Worm (Caenorhabditis elegans) whole organism, young adult: ENCODE data around the gene F59A6.10.

ENCODE experiments used
- B0019.2 ChIP-seq: fragments of 200-800 bp; sonication (Bioruptor generic); conservative IDR thresholded peaks from 2 replicates; pipeline ENCODE4 v1.3.6; 2022; ENCODE audit warnings: missing genetic modification reagents, missing genetic modification characterization, missing compliant biosample characterization
- F10E7.11 ChIP-seq: sonication (generic microtip); optimal IDR thresholded peaks from 2 replicates; lab custom pipeline; 2017; ENCODE audit warnings: mild to moderate bottlenecking, missing genetic modification characterization, moderate library complexity, missing compliant biosample characterization
- F39B2.1 ChIP-seq: fragments of 200-800 bp; sonication (Bioruptor generic); IDR thresholded peaks from 2 replicates; pipeline ENCODE4 v1.3.6; 2022; ENCODE audit warnings: missing genetic modification reagents, missing genetic modification characterization, missing compliant biosample characterization
- F52B5.7 ChIP-seq: sonication (generic microtip); optimal IDR thresholded peaks from 2 replicates; lab custom pipeline; 2016; ENCODE audit warnings: mild to moderate bottlenecking, missing genetic modification characterization, missing compliant biosample characterization
- K12H6.12 ChIP-seq: fragments of 200-800 bp; sonication (Bioruptor generic); optimal IDR thresholded peaks from 2 replicates; lab custom pipeline; 2018; ENCODE audit warnings: mild to moderate bottlenecking, missing genetic modification characterization, missing compliant biosample characterization
- T07F8.4 ChIP-seq: sonication (generic microtip); optimal IDR thresholded peaks from 2 replicates; lab custom pipeline; 2016; ENCODE audit warnings: mild to moderate bottlenecking, missing genetic modification characterization, moderate library complexity, missing compliant biosample characterization
- Y53G8AR.9 ChIP-seq: fragments of 200-800 bp; sonication (Bioruptor generic); conservative IDR thresholded peaks from 2 replicates; pipeline ENCODE4 v1.3.6; 2022; ENCODE audit warnings: missing genetic modification reagents, missing genetic modification characterization, missing compliant biosample characterization
- Y56A3A.18 ChIP-seq: fragments of 200-800 bp; sonication (Bioruptor generic); IDR thresholded peaks from 2 replicates; pipeline ENCODE4 v1.3.6; 2022; ENCODE audit warnings: missing genetic modification reagents, missing genetic modification characterization, missing compliant biosample characterization
- Y95B8A.8 ChIP-seq: fragments of 200-800 bp; sonication (Bioruptor generic); IDR thresholded peaks from 2 replicates; pipeline ENCODE4 v1.3.6; 2022; ENCODE audit warnings: missing genetic modification reagents, missing genetic modification characterization, missing compliant biosample characterization
- akir-1 ChIP-seq: fragments of 200-800 bp; sonication (Bioruptor generic); optimal IDR thresholded peaks from 2 replicates; lab custom pipeline; 2018; ENCODE audit warnings: mild to moderate bottlenecking, missing genetic modification characterization, moderate library complexity, missing compliant biosample characterization
- athp-1 ChIP-seq: sonication (generic microtip); optimal IDR thresholded peaks from 2 replicates; lab custom pipeline; 2017; ENCODE audit warnings: mild to moderate bottlenecking, missing genetic modification characterization, missing compliant biosample characterization
- attf-5 ChIP-seq: fragments of 200-800 bp; sonication (Bioruptor generic); optimal IDR thresholded peaks from 2 replicates; lab custom pipeline; 2018; ENCODE audit warnings: mild to moderate bottlenecking, missing genetic modification characterization, missing compliant biosample characterization
- ccch-3 ChIP-seq: fragments of 200-800 bp; sonication (Bioruptor generic); optimal IDR thresholded peaks from 2 replicates; lab custom pipeline; 2018; ENCODE audit warnings: mild to moderate bottlenecking, missing genetic modification characterization, missing compliant biosample characterization
- cebp-1 ChIP-seq, 2 experiments: fragments of 200-800 bp in 1 of 2; sonication (Bioruptor generic) in 1 of 2; sonication (generic microtip) in 1 of 2; IDR thresholded peaks in 1 of 2; optimal IDR thresholded peaks in 1 of 2; 2 replicates each; pipeline versions ENCODE4 v1.3.6 to Lab custom; 2017 to 2022; ENCODE audit warnings: missing compliant biosample characterization in 2 of 2, missing genetic modification characterization in 2 of 2, mild to moderate bottlenecking in 1 of 2, missing genetic modification reagents in 1 of 2, moderate library complexity in 1 of 2
- cebp-2 ChIP-seq: fragments of 200-800 bp; sonication (Bioruptor generic); IDR thresholded peaks from 2 replicates; pipeline ENCODE4 v1.3.6; 2022; ENCODE audit warnings: missing genetic modification characterization, missing compliant biosample characterization
- ceh-27 ChIP-seq: fragments of 200-800 bp; sonication (Bioruptor generic); optimal IDR thresholded peaks from 2 replicates; lab custom pipeline; 2018; ENCODE audit warnings: mild to moderate bottlenecking, missing genetic modification characterization, moderate library complexity, missing compliant biosample characterization
- ekl-4 ChIP-seq: fragments of 200-800 bp; sonication (Bioruptor generic); IDR thresholded peaks from 2 replicates; pipeline ENCODE4 v1.3.6; 2022; ENCODE audit warnings: missing genetic modification reagents, missing genetic modification characterization, missing compliant biosample characterization
- fkh-3 ChIP-seq: sonication (generic microtip); optimal IDR thresholded peaks from 2 replicates; lab custom pipeline; 2016; ENCODE audit warnings: mild to moderate bottlenecking, missing genetic modification characterization, missing compliant biosample characterization
- hmg-20 ChIP-seq: fragments of 200-800 bp; sonication (Bioruptor generic); IDR thresholded peaks from 2 replicates; pipeline ENCODE4 v1.3.6; 2022; ENCODE audit warnings: missing genetic modification reagents, missing genetic modification characterization, missing compliant biosample characterization
- let-526 ChIP-seq: fragments of 200-800 bp; sonication (Bioruptor generic); IDR thresholded peaks from 2 replicates; pipeline ENCODE4 v1.3.6; 2022; ENCODE audit warnings: missing genetic modification reagents, missing genetic modification characterization, missing compliant biosample characterization
- let-607 ChIP-seq, 2 experiments: fragments of 200-800 bp in 1 of 2; sonication (Bioruptor generic) in 1 of 2; sonication (generic microtip) in 1 of 2; optimal IDR thresholded peaks; 2 replicates each; lab custom pipeline; 2016 to 2018; ENCODE audit warnings: mild to moderate bottlenecking in 2 of 2, missing compliant biosample characterization in 2 of 2, missing genetic modification characterization in 2 of 2, moderate library complexity in 2 of 2, missing genotype in 1 of 2
- lin-40 ChIP-seq: sonication (generic microtip); optimal IDR thresholded peaks from 2 replicates; lab custom pipeline; 2016; ENCODE audit warnings: missing genetic modification characterization, mild to moderate bottlenecking, missing compliant biosample characterization, missing genotype, missing genetic modification reagents
- lir-1 ChIP-seq: fragments of 200-800 bp; sonication (Bioruptor generic); conservative IDR thresholded peaks from 2 replicates; pipeline ENCODE4 v1.3.6; 2022; ENCODE audit warnings: missing genetic modification reagents, missing genetic modification characterization, missing compliant biosample characterization
- madf-10 ChIP-seq: sonication (generic microtip); optimal IDR thresholded peaks from 2 replicates; lab custom pipeline; 2016; ENCODE audit warnings: mild to moderate bottlenecking, missing genetic modification characterization, missing compliant biosample characterization
- madf-6 ChIP-seq: fragments of 200-800 bp; sonication (Bioruptor generic); IDR thresholded peaks from 2 replicates; pipeline ENCODE4 v1.3.6; 2022; ENCODE audit warnings: missing genetic modification reagents, missing genetic modification characterization, missing compliant biosample characterization
- nfyb-1 ChIP-seq: fragments of 200-800 bp; sonication (Bioruptor generic); IDR thresholded peaks from 2 replicates; pipeline ENCODE4 v1.3.6; 2022; ENCODE audit warnings: missing genetic modification reagents, missing genetic modification characterization, missing compliant biosample characterization
- nhr-179 ChIP-seq: sonication (generic microtip); optimal IDR thresholded peaks from 2 replicates; lab custom pipeline; 2016; ENCODE audit warnings: mild to moderate bottlenecking, missing genetic modification characterization, missing compliant biosample characterization
- nhr-80 ChIP-seq: sonication (generic microtip); optimal IDR thresholded peaks from 2 replicates; lab custom pipeline; 2016; ENCODE audit warnings: missing genetic modification characterization, missing compliant biosample characterization
- nhr-90 ChIP-seq: sonication (generic microtip); optimal IDR thresholded peaks from 2 replicates; lab custom pipeline; 2016; ENCODE audit warnings: missing genotype, mild to moderate bottlenecking, missing genetic modification characterization, missing compliant biosample characterization
- pbrm-1 ChIP-seq: fragments of 200-800 bp; sonication (Bioruptor generic); IDR thresholded peaks from 2 replicates; pipeline ENCODE4 v1.3.6; 2022; ENCODE audit warnings: missing genetic modification reagents, missing genetic modification characterization, missing compliant biosample characterization
- pha-4 ChIP-seq: fragments of 150-350 bp; sonication (generic microtip); optimal IDR thresholded peaks from 2 replicates; lab custom pipeline; 2014; ENCODE audit warnings: missing biosample characterization, missing genetic modification reagents, missing genetic modification characterization
- sdz-38 ChIP-seq: sonication (generic microtip); optimal IDR thresholded peaks from 2 replicates; lab custom pipeline; 2016; ENCODE audit warnings: missing genotype, missing genetic modification characterization, missing compliant biosample characterization
- snpc-4 ChIP-seq, 5 experiments: fragments of 150-350 bp in 1 of 5; sonication (generic microtip) in 4 of 5; optimal IDR thresholded peaks; 2 replicates each; lab custom pipeline; 2014 to 2018; ENCODE audit warnings: missing genetic modification characterization in 5 of 5, missing biosample characterization in 3 of 5, antibody characterized with exemption in 2 of 5, mild to moderate bottlenecking in 2 of 5, missing compliant biosample characterization in 2 of 5, missing genotype in 2 of 5, moderate library complexity in 2 of 5, missing genetic modification reagents in 1 of 5
- sptf-2 ChIP-seq: fragments of 200-800 bp; sonication (Bioruptor generic); optimal IDR thresholded peaks from 2 replicates; lab custom pipeline; 2018; ENCODE audit warnings: mild to moderate bottlenecking, missing genetic modification characterization, missing compliant biosample characterization
- tbx-9 ChIP-seq: sonication (generic microtip); optimal IDR thresholded peaks from 2 replicates; lab custom pipeline; 2016; ENCODE audit warnings: borderline replicate concordance, missing genetic modification characterization, inconsistent platforms, missing compliant biosample characterization
- tlf-1 ChIP-seq: fragments of 200-800 bp; sonication (Bioruptor generic); optimal IDR thresholded peaks from 2 replicates; lab custom pipeline; 2018; ENCODE audit warnings: mild to moderate bottlenecking, missing genetic modification characterization, missing compliant biosample characterization
- unc-62 ChIP-seq: fragments of 150-350 bp; optimal IDR thresholded peaks from 2 replicates; lab custom pipeline; 2014; ENCODE audit warnings: missing biosample characterization, missing genetic modification reagents, missing genetic modification characterization
- xnd-1 ChIP-seq: sonication (generic microtip); optimal IDR thresholded peaks from 2 replicates; lab custom pipeline; 2016; ENCODE audit warnings: missing genotype, missing genetic modification reagents, missing genetic modification characterization, missing compliant biosample characterization
- zfh-2 ChIP-seq: fragments of 200-800 bp; sonication (Bioruptor generic); conservative IDR thresholded peaks from 2 replicates; pipeline ENCODE4 v1.3.6; 2022; ENCODE audit warnings: missing genetic modification reagents, missing genetic modification characterization, missing compliant biosample characterization
- ztf-26 ChIP-seq: sonication (generic microtip); optimal IDR thresholded peaks from 2 replicates; lab custom pipeline; 2017; ENCODE audit warnings: missing genetic modification characterization, missing compliant biosample characterization

The F59A6.10 gene

ce11 chrII:5019389-5020108 is 15.8 kb downstream of the F59A6.10 start (continued):
- TF ChIP-seq sdz-38 (tag; lab: Kevin White, UChicago) (no peak), F52B5.7 (no peak), cebp-2 (no peak), let-526 (GFP tag; lab: Robert Waterston, UW) (no peak), nfyb-1 (GFP tag; lab: Robert Waterston, UW) (no peak), madf-10 (tag; lab: Kevin White, UChicago) (peak; percentile 17), Y53G8AR.9 (no peak), pha-4 (no peak), ekl-4 (GFP tag; lab: Robert Waterston, UW) (no peak), B0019.2 (GFP tag; lab: Robert Waterston, UW) (no peak), lir-1 (GFP tag; lab: Robert Waterston, UW) (no peak), akir-1 (GFP tag; lab: Kevin White, UChicago) (no peak), tlf-1 (no peak), zfh-2 (no peak), madf-6 (no peak), nhr-90 (tag; lab: Kevin White, UChicago) (no peak), F10E7.11 (no peak), unc-62 (GFP tag; lab: Kevin White, UChicago) (no peak), ztf-26 (tag; lab: Kevin White, UChicago) (peak; percentile 39), hmg-20 (GFP tag; lab: Robert Waterston, UW) (no peak), F39B2.1 (GFP tag; lab: Robert Waterston, UW) (no peak), fkh-3 (tag; lab: Kevin White, UChicago) (no peak), Y95B8A.8 (GFP tag; lab: Robert Waterston, UW) (no peak), xnd-1 (tag; lab: Kevin White, UChicago) (no peak), ccch-3 (no peak), attf-5 (GFP tag; lab: Kevin White, UChicago) (peak; percentile 38), pbrm-1 (GFP tag; lab: Robert Waterston, UW) (no peak), lin-40 (peak; percentile 44), Y56A3A.18 (no peak), snpc-4 (GFP tag; optimal IDR thresholded peaks at IDR 0.05; lab: Kevin White, UChicago) (no peak), snpc-4 (tag; optimal IDR thresholded peaks at IDR 0.05; lab: Kevin White, UChicago) (no peak), T07F8.4 (tag; lab: Kevin White, UChicago) (no peak), sptf-2 (GFP tag; lab: Kevin White, UChicago) (no peak), let-607 (tag; optimal IDR thresholded peaks at IDR 0.05; lab: Kevin White, UChicago) (no peak), K12H6.12 (no peak), ceh-27 (GFP tag; lab: Kevin White, UChicago) (no peak), cebp-1 (GFP tag; IDR thresholded peaks at IDR 0.05; lab: Robert Waterston, UW) (no peak), cebp-1 (tag; optimal IDR thresholded peaks at IDR 0.05; lab: Kevin White, UChicago) (peak; percentile 36)

- no peak for TF ChIP-seq nhr-179
- peak; percentile 12 for TF ChIP-seq nhr-80 (tag; lab: Kevin White, UChicago)
- TF ChIP-seq let-526 (GFP tag; lab: Robert Waterston, UW): 0 out of 2 replicates have a peak, but pooled peaks have one; percentile 23
- no peak for TF ChIP-seq tbx-9 (tag; lab: Kevin White, UChicago)
- no peak for TF ChIP-seq athp-1 (tag; lab: Kevin White, UChicago)
These were observed 16.8 kb downstream of the F59A6.10 start for ce11 chrII:5020513-5021081.
